Fruit fly (Drosophila melanogaster): ENCODE measurements around the gene CG44422.

dm6 chrX:11201948-11202347 is 100.6 kb downstream of the CG44422 start, which contains the start of gene CG11106:
- TF ChIP-seq usp (GFP tag; optimal IDR thresholded peaks at IDR 0.05): no peak
- TF ChIP-seq pan (optimal IDR thresholded peaks at IDR 0.05): no peak
- no peak for TF ChIP-seq psq (optimal IDR thresholded peaks at IDR 0.05)
- no peak for TF ChIP-seq Dll (optimal IDR thresholded peaks at IDR 0.05)
- TF ChIP-seq CG8478 (optimal IDR thresholded peaks at IDR 0.05): no peak
- no peak for TF ChIP-seq EcR (GFP tag; optimal IDR thresholded peaks at IDR 0.05)

All from whole organism.